Worm (Caenorhabditis elegans) whole organism, mixed stage, embryonic: ENCODE results near the gene fbxa-59.

Source experiments
- blmp-1 ChIP-seq: fragments of 150-350 bp; optimal IDR thresholded peaks from 2 replicates; lab custom pipeline; 2014; ENCODE audit warnings: missing biosample characterization, missing genetic modification characterization
- lin-13 ChIP-seq: fragments of 150-350 bp; optimal IDR thresholded peaks from 2 replicates; lab custom pipeline; 2014; ENCODE audit warnings: missing biosample characterization, missing genetic modification characterization
- mep-1 ChIP-seq: fragments of 150-350 bp; optimal IDR thresholded peaks from 2 replicates; lab custom pipeline; 2017; ENCODE audit warnings: missing biosample characterization, missing genetic modification reagents, missing genetic modification characterization, inconsistent platforms
- nhr-28 ChIP-seq: fragments of 150-350 bp; optimal IDR thresholded peaks from 2 replicates; lab custom pipeline; 2014; ENCODE audit warnings: missing biosample characterization, missing genetic modification characterization
- ztf-11 ChIP-seq: fragments of 150-350 bp; optimal IDR thresholded peaks from 2 replicates; lab custom pipeline; 2014; ENCODE audit warnings: missing biosample characterization, missing genetic modification characterization

- TF ChIP-seq mep-1 (tag; lab: Kevin White, UChicago) (no peak), lin-13 (tag; lab: Kevin White, UChicago) (no peak), blmp-1 (tag; lab: Kevin White, UChicago) (no peak), nhr-28 (no peak), ztf-11 (no peak)
Observed at ce11 chrIII:978889-979288, 35.6 kb upstream of the fbxa-59 start.
